In the genomic region with DNA sequence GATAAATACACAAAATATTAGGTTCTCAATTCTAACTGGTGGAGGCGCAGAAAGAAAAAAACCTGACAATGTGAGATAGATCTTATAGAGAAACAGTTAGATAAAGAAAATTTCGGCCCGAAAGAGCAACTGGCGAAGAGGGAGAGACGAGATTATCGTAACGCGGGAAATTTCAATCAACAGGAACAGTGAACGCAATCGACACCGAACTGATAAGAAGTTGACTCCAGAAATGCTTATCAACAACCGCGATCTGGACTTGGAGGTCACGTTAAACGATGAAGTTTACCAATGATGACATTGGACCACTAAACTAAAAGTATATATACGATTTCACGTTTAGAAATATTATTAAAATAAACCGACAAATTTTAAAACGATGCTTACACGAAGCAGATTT, we compare ENCODE assay signal across 2 worm cellular contexts.
A peak's percentile ranks its signal among the peaks of the same experiment; 100 is the strongest.
TF ChIP-seq lines count a peak whose summit lies in the region.

No protein-coding gene starts in this region.

TF ChIP-seq in whole organism, L4 larva, 104 proteins besides CTCF, POLR2A, EP300 and RAD21 (continued from another document):
- TF ChIP-seq hif-1 (tag; optimal IDR thresholded peaks at IDR 0.05; lab: Kevin White, UChicago) (no peak), hlh-11 (tag; optimal IDR thresholded peaks at IDR 0.05; lab: Kevin White, UChicago) (peak; percentile 15), mep-1 (tag; optimal IDR thresholded peaks at IDR 0.05; lab: Kevin White, UChicago) (no peak), saeg-2 (GFP tag; IDR thresholded peaks at IDR 0.05; lab: Robert Waterston, UW) (peak; percentile 67; the same call in 1 of the 2 replicates), ctbp-1 (GFP tag; IDR thresholded peaks at IDR 0.05; lab: Robert Waterston, UW) (peak; percentile 75), ZK337.2 (GFP tag; IDR thresholded peaks at IDR 0.05; lab: Robert Waterston, UW) (no peak), F37D6.2 (tag; optimal IDR thresholded peaks at IDR 0.05; lab: Kevin White, UChicago) (no peak), mxl-3 (GFP tag; optimal IDR thresholded peaks at IDR 0.05; lab: Kevin White, UChicago) (no peak), dmd-8 (GFP tag; IDR thresholded peaks at IDR 0.05; lab: Robert Waterston, UW) (peak; percentile 81; the same call in 1 of the 2 replicates), snpc-1.2 (GFP tag; IDR thresholded peaks at IDR 0.05; lab: Robert Waterston, UW) (peak; percentile 61; the same call in 1 of the 2 replicates), Y75B8A.6 (GFP tag; IDR thresholded peaks at IDR 0.05; lab: Robert Waterston, UW) (0 out of 2 replicates have a peak, but pooled peaks have one; percentile 12), nhr-41 (GFP tag; IDR thresholded peaks at IDR 0.05; lab: Robert Waterston, UW) (no peak; the same call in 1 of the 2 replicates), F10B5.3 (tag; optimal IDR thresholded peaks at IDR 0.05; lab: Kevin White, UChicago) (no peak), egl-43 (GFP tag; IDR thresholded peaks at IDR 0.05; lab: Robert Waterston, UW) (peak; percentile 77; the same call in 1 of the 2 replicates), dve-1 (tag; optimal IDR thresholded peaks at IDR 0.05; lab: Kevin White, UChicago; ENCODE audit: insufficient read depth) (peak; percentile 1), spr-3 (GFP tag; optimal IDR thresholded peaks at IDR 0.05; lab: Kevin White, UChicago) (no peak), ceh-82 (tag; optimal IDR thresholded peaks at IDR 0.05; lab: Kevin White, UChicago) (no peak), madf-5 (GFP tag; IDR thresholded peaks at IDR 0.05; lab: Robert Waterston, UW) (peak in 1 of 2 experiments; percentile 83; a peak in 2 of 4 replicates), egl-27 (tag; optimal IDR thresholded peaks at IDR 0.05; lab: Kevin White, UChicago) (no peak), lin-39 (tag; optimal IDR thresholded peaks at IDR 0.05; lab: Kevin White, UChicago) (no peak), set-16 (GFP tag; IDR thresholded peaks at IDR 0.05; lab: Robert Waterston, UW) (no peak), lim-7 (GFP tag; IDR thresholded peaks at IDR 0.05; lab: Robert Waterston, UW) (peak; percentile 57), vab-7 (GFP tag; IDR thresholded peaks at IDR 0.05; lab: Robert Waterston, UW) (no peak; the same call in 1 of the 2 replicates)
TF ChIP-seq in whole organism, L4 larva: peak in this region for 34.

TF ChIP-seq in whole organism, young adult, 124 proteins besides CTCF, POLR2A, EP300 and RAD21 (continued from another document):
- no peak for TF ChIP-seq F55B11.4 (tag; optimal IDR thresholded peaks at IDR 0.05; lab: Kevin White, UChicago; ENCODE audit: borderline replicate concordance, insufficient read depth)
- TF ChIP-seq somi-1 (GFP tag; optimal IDR thresholded peaks at IDR 0.05; lab: Kevin White, UChicago) = peak; percentile 12
- TF ChIP-seq tbx-9 (tag; optimal IDR thresholded peaks at IDR 0.05; lab: Kevin White, UChicago; ENCODE audit: borderline replicate concordance) = no peak
- TF ChIP-seq akir-1 (GFP tag; optimal IDR thresholded peaks at IDR 0.05; lab: Kevin White, UChicago) = no peak
- peak; percentile 34; the same call in 1 of the 2 replicates for TF ChIP-seq hmg-1.2 (GFP tag; IDR thresholded peaks at IDR 0.05; lab: Robert Waterston, UW)
- TF ChIP-seq die-1 (tag; optimal IDR thresholded peaks at IDR 0.05; lab: Kevin White, UChicago) = peak; percentile 67
- TF ChIP-seq unc-62 (GFP tag; optimal IDR thresholded peaks at IDR 0.05; lab: Kevin White, UChicago) = no peak
- peak; percentile 95 for TF ChIP-seq ekl-4 (GFP tag; IDR thresholded peaks at IDR 0.05; lab: Robert Waterston, UW)
- TF ChIP-seq nhr-80 (tag; optimal IDR thresholded peaks at IDR 0.05; lab: Kevin White, UChicago) = peak; percentile 20
- TF ChIP-seq athp-1 (tag; optimal IDR thresholded peaks at IDR 0.05; lab: Kevin White, UChicago) = peak; percentile 72
- peak; percentile 88 for TF ChIP-seq Y56A3A.18 (GFP tag; IDR thresholded peaks at IDR 0.05; lab: Robert Waterston, UW)
- peak; percentile 57 for TF ChIP-seq C17E4.6 (GFP tag; IDR thresholded peaks at IDR 0.05; lab: Robert Waterston, UW)
- no peak for TF ChIP-seq ceh-79 (tag; optimal IDR thresholded peaks at IDR 0.05; lab: Kevin White, UChicago)
- TF ChIP-seq ama-1 (optimal IDR thresholded peaks at IDR 0.05; lab: Kevin White, UChicago) = peak; percentile 73
- no peak for TF ChIP-seq ama-1 (GFP tag; optimal IDR thresholded peaks at IDR 0.05; lab: Kevin White, UChicago)
- peak; percentile 75; the same call in 1 of the 2 replicates for TF ChIP-seq rcor-1 (GFP tag; IDR thresholded peaks at IDR 0.05; lab: Robert Waterston, UW)
- no peak for TF ChIP-seq dpl-1 (GFP tag; optimal IDR thresholded peaks at IDR 0.05; lab: Kevin White, UChicago)
- no peak for TF ChIP-seq C06A6.2 (GFP tag; conservative IDR thresholded peaks at IDR 0.05; lab: Robert Waterston, UW)
- no peak for TF ChIP-seq ztf-25 (GFP tag; IDR thresholded peaks at IDR 0.05; lab: Robert Waterston, UW)
- TF ChIP-seq F57C9.4 (tag; optimal IDR thresholded peaks at IDR 0.05; lab: Kevin White, UChicago) = no peak
- peak; percentile 47 for TF ChIP-seq zim-3 (tag; optimal IDR thresholded peaks at IDR 0.05; lab: Kevin White, UChicago)
- TF ChIP-seq lin-35 (GFP tag; optimal IDR thresholded peaks at IDR 0.05; lab: Kevin White, UChicago) = peak in 1 of 3 experiments; percentile 81
- TF ChIP-seq snpc-4 (GFP tag; optimal IDR thresholded peaks at IDR 0.05; lab: Kevin White, UChicago) = peak; percentile 28
- TF ChIP-seq snpc-4 (tag; optimal IDR thresholded peaks at IDR 0.05; lab: Kevin White, UChicago) = peak in 3 of 4 experiments; percentile 50 to 52 (median 50)
- no peak for TF ChIP-seq ccch-3 (GFP tag; optimal IDR thresholded peaks at IDR 0.05; lab: Kevin White, UChicago)
- peak; percentile 24 for TF ChIP-seq F33H1.4 (GFP tag; IDR thresholded peaks at IDR 0.05; lab: Robert Waterston, UW)
- TF ChIP-seq lin-54 (GFP tag; optimal IDR thresholded peaks at IDR 0.05; lab: Kevin White, UChicago) = peak; percentile 77
- TF ChIP-seq ceh-40 (GFP tag; IDR thresholded peaks at IDR 0.05; lab: Robert Waterston, UW) = 0 out of 2 replicates have a peak, but pooled peaks have one; percentile 32
- no peak for TF ChIP-seq egrh-3 (GFP tag; IDR thresholded peaks at IDR 0.05; lab: Robert Waterston, UW)
- no peak for TF ChIP-seq pha-4 (tag; optimal IDR thresholded peaks at IDR 0.05; lab: Kevin White, UChicago)
- peak; percentile 2 for TF ChIP-seq nhr-179 (tag; optimal IDR thresholded peaks at IDR 0.05; lab: Kevin White, UChicago)
- TF ChIP-seq B0019.2 (GFP tag; conservative IDR thresholded peaks at IDR 0.05; lab: Robert Waterston, UW) = no peak
- TF ChIP-seq tbp1 (GFP tag; optimal IDR thresholded peaks at IDR 0.05; lab: Kevin White, UChicago) = peak; percentile 66
- peak; percentile 78; the same call in 1 of the 2 replicates for TF ChIP-seq nfya-2 (GFP tag; IDR thresholded peaks at IDR 0.05; lab: Robert Waterston, UW)
- no peak for TF ChIP-seq K12H6.12 (tag; optimal IDR thresholded peaks at IDR 0.05; lab: Kevin White, UChicago)
- peak; percentile 64 for TF ChIP-seq Y95B8A.8 (GFP tag; IDR thresholded peaks at IDR 0.05; lab: Robert Waterston, UW)
